Fruit fly (Drosophila melanogaster): Measurements from ENCODE around the gene Atg18a.
A peak's percentile ranks its signal among the peaks of the same experiment; 100 is the strongest.

Atg18a gene

DNA sequence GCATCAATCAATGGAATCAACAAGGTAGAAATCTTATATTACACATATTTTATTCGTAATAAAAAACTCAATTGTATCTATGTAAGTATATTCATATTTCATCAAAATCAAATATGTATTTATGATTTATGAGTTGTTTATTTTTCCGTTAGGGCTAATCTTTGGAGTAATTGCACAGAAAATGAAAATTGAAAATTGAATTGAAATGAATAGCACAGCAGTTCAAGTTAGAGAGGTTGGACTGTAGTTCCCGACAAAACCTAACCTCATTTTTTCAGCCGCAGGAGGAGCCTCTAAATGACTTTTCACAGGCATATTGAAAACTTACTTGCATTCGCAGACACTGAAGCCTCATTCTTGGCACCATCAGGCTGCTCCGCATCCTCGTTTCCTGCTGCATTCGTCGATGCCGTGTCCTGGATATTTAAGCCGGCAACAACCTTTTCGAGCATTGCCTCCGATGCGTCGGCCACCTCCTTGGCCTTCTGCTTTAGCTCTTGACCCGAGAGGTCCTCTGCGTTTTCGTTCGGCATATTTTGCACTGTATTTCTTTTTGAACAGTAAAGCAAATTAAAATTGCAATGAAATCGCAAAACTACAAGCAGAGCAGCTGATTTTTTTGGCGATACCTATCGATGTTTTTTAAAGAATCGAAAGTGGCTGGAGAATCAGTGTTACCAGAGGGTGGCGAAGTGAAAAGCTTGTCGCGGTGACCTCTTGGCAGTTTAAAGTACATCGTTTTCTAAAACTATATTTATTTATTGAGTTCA, 8.7 kb upstream of the Atg18a start, which contains the start of gene Nmt (continued):
- TF ChIP-seq crp (GFP tag; optimal IDR thresholded peaks at IDR 0.05) (peak; percentile 25 to 90), tap (tag; optimal IDR thresholded peaks at IDR 0.05) (no peak), CG3065 (GFP tag; optimal IDR thresholded peaks at IDR 0.05) (no peak), org-1 (GFP tag; optimal IDR thresholded peaks at IDR 0.05) (no peak), E2f1 (GFP tag; IDR thresholded peaks at IDR 0.05) (no peak), Tbp (GFP tag; optimal IDR thresholded peaks at IDR 0.05) (no peak), CG1024 (GFP tag; IDR thresholded peaks at IDR 0.05) (no peak), CG3281 (GFP tag; optimal IDR thresholded peaks at IDR 0.05) (no peak), Ada2b (GFP tag; IDR thresholded peaks at IDR 0.05) (0 out of 2 replicates have a peak, but pooled peaks have one; percentile 36), unc-4 (GFP tag; IDR thresholded peaks at IDR 0.05; ENCODE audit: partially characterized antibody) (peak; percentile 81), gsb-n (tag; optimal IDR thresholded peaks at IDR 0.05) (no peak), Optix (GFP tag; IDR thresholded peaks at IDR 0.05) (no peak), CG30020 (tag; optimal IDR thresholded peaks at IDR 0.05) (no peak), psq (GFP tag; optimal IDR thresholded peaks at IDR 0.05) (no peak), Gug (GFP tag; IDR thresholded peaks at IDR 0.05) (no peak), wek (GFP tag; optimal IDR thresholded peaks at IDR 0.05) (no peak), CG7745 (tag; optimal IDR thresholded peaks at IDR 0.05) (no peak), CG15514 (GFP tag; optimal IDR thresholded peaks at IDR 0.05) (peak; percentile 39), grau (tag; optimal IDR thresholded peaks at IDR 0.05) (peak; percentile 91), CG6813 (GFP tag; optimal IDR thresholded peaks at IDR 0.05) (no peak), so (GFP tag; IDR thresholded peaks at IDR 0.05) (no peak), Adf1 (GFP tag; IDR thresholded peaks at IDR 0.05) (no peak; the same call in 1 of the 2 replicates), kni (GFP tag; optimal IDR thresholded peaks at IDR 0.05) (no peak), CG8290 (GFP tag; optimal IDR thresholded peaks at IDR 0.05) (no peak), CG8290 (tag; optimal IDR thresholded peaks at IDR 0.05) (peak in 1 of 2 experiments; percentile 3), tx (GFP tag; optimal IDR thresholded peaks at IDR 0.05) (no peak), Med (GFP tag) (peak; percentile 79), CG7928 (GFP tag; optimal IDR thresholded peaks at IDR 0.05) (no peak), CG10654 (GFP tag; optimal IDR thresholded peaks at IDR 0.05) (no peak), rib (GFP tag; IDR thresholded peaks at IDR 0.05) (no peak), NFAT (GFP tag; IDR thresholded peaks at IDR 0.05) (no peak), ro (GFP tag; IDR thresholded peaks at IDR 0.05) (no peak), CG1602 (GFP tag; optimal IDR thresholded peaks at IDR 0.05) (peak; percentile 26), ash1 (GFP tag; optimal IDR thresholded peaks at IDR 0.05) (no peak), run (tag; optimal IDR thresholded peaks at IDR 0.05) (no peak), CG11504 (tag; optimal IDR thresholded peaks at IDR 0.05) (no peak), pum (GFP tag; optimal IDR thresholded peaks at IDR 0.05) (no peak), NK7.1 (GFP tag; optimal IDR thresholded peaks at IDR 0.05) (no peak), CG2889 (GFP tag; IDR thresholded peaks at IDR 0.05) (0 out of 3 replicates have a peak, but pooled peaks have one; percentile 33), CG16779 (GFP tag; IDR thresholded peaks at IDR 0.05) (no peak), sima (GFP tag; optimal IDR thresholded peaks at IDR 0.05) (no peak), Atf-2 (GFP tag; optimal IDR thresholded peaks at IDR 0.05) (no peak), grn (GFP tag; optimal IDR thresholded peaks at IDR 0.05) (no peak), Rx (GFP tag; IDR thresholded peaks at IDR 0.05) (peak; percentile 55; the same call in 1 of the 2 replicates), CG9876 (GFP tag; optimal IDR thresholded peaks at IDR 0.05) (no peak), her (GFP tag; optimal IDR thresholded peaks at IDR 0.05) (no peak), CG12236 (GFP tag; optimal IDR thresholded peaks at IDR 0.05) (no peak), CG11247 (GFP tag; IDR thresholded peaks at IDR 0.05) (no peak), CG31224 (GFP tag; IDR thresholded peaks at IDR 0.05) (no peak), CG11723 (GFP tag; optimal IDR thresholded peaks at IDR 0.05) (no peak)

All from whole organism, embryonic.